Fruit fly (Drosophila melanogaster): ENCODE measurements around the gene RluA-1.
A peak's percentile ranks its signal among the peaks of the same experiment; 100 is the strongest.

RluA-1 gene

DNA sequence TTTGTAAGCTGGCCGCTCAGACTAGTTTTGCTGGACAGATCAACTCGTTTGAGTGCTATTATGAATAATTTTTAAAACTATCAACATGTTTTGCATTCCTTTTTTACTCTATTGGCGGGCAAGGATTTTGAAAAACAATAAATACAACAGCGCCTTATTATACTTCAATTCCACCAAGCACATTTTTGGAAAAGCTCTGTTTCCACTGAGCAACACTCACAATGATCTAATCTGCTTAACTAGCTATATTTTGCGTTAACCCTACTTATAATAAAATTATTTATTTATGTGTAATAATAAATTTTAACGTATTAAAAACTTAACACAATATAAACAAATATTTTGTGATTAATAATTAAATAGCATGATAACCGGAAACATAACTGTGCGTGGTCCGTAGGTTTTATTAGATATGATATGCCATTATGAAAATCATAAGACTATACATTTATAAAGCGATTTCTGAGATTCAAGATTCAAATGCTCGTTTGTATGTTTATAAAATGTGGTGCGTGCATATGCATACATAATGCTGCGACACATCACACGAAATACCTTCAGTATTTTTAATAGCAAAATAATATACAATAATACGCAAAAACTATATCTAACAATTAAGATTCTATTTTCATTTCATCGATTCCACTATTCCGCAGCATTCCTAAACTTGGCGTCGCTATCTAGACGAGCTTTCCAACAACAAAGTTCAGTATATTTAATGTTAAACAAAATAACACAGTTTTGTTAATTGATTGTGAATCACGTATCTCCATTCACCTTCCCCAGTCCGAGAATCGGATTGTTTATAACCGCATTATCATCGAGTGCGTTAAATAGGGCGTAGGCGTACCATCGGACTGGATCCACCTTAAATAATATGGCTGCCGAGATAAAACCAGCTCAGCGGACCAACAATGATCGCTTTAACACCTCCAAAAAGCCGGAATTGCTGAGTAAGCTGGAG is 51.2 kb downstream of the RluA-1 start, which contains the start of the genes pie and Wdfy2:
Gene pie, minus strand, starts transcription at position 138 of the 964 bp plus-strand sequence.
Gene Wdfy2, plus strand, starts transcription at position 649 of the 964 bp plus-strand sequence.
- TF ChIP-seq lola (GFP tag; optimal IDR thresholded peaks at IDR 0.05) (peak; percentile 79), sage (GFP tag; optimal IDR thresholded peaks at IDR 0.05) (no peak), rgr (GFP tag; optimal IDR thresholded peaks at IDR 0.05) (no peak), Rel (GFP tag; optimal IDR thresholded peaks at IDR 0.05) (no peak), Rel (tag; optimal IDR thresholded peaks at IDR 0.05) (peak; percentile 95), Hr78 (GFP tag; optimal IDR thresholded peaks at IDR 0.05) (peak; percentile 83), woc (GFP tag; optimal IDR thresholded peaks at IDR 0.05) (peak; percentile 41), N (GFP tag; optimal IDR thresholded peaks at IDR 0.05) (peak; percentile 99)

DNA sequence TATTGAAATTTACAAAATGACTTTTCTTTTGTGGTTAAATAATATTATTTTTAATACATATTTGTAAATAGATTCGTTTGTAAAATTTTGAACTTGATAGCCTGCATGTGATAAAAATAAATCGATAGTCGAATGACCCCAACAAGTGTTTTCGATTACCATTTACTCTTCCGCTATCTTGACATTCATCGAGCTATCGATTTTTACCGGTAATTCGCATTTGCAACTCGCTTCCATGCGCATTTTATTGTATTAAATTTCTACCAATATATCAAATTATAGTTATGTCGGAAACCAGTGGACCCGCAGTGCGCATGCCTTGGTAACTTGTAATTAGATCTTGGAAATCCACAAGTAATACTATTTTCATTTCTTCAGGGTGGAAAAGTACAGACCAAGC is 55.2 kb downstream of the RluA-1 start, which contains the start of gene RfC3:
Gene RfC3, plus strand, starts transcription at position 210 of the 400 bp plus-strand sequence.
- TF ChIP-seq pan (optimal IDR thresholded peaks at IDR 0.05) = no peak
- TF ChIP-seq lola (GFP tag; optimal IDR thresholded peaks at IDR 0.05) = no peak
- TF ChIP-seq Jra (GFP tag; optimal IDR thresholded peaks at IDR 0.05) = no peak
- TF ChIP-seq CrebA (GFP tag; optimal IDR thresholded peaks at IDR 0.05; ENCODE audit: borderline replicate concordance) = no peak
- TF ChIP-seq sage (GFP tag; optimal IDR thresholded peaks at IDR 0.05) = no peak
- TF ChIP-seq dsf (GFP tag; optimal IDR thresholded peaks at IDR 0.05; ENCODE audit: borderline replicate concordance) = no peak
- TF ChIP-seq usp (GFP tag; optimal IDR thresholded peaks at IDR 0.05) = no peak
- no peak for TF ChIP-seq OdsH (GFP tag; optimal IDR thresholded peaks at IDR 0.05)
- no peak for TF ChIP-seq brk (GFP tag; optimal IDR thresholded peaks at IDR 0.05)
- no peak for TF ChIP-seq foxo (GFP tag; optimal IDR thresholded peaks at IDR 0.05)
- no peak for TF ChIP-seq Vsx2 (GFP tag; optimal IDR thresholded peaks at IDR 0.05; ENCODE audit: partially characterized antibody)
- TF ChIP-seq HLH106 (tag; optimal IDR thresholded peaks at IDR 0.05) = no peak

Data from whole organism, wandering third instar larva.